Worm (Caenorhabditis elegans) whole organism, mixed stage, embryonic: ENCODE measurements around the gene msp-74.

Source experiments
- M03D4.4 ChIP-seq: sonication (generic microtip); optimal IDR thresholded peaks from 2 replicates; lab custom pipeline; 2017; ENCODE audit warnings: mild to moderate bottlenecking, missing genetic modification characterization, missing compliant biosample characterization
- ces-1 ChIP-seq: fragments of 150-350 bp; optimal IDR thresholded peaks from 2 replicates; lab custom pipeline; 2014; ENCODE audit warnings: missing biosample characterization, missing genetic modification reagents, missing genetic modification characterization
- lsy-2 ChIP-seq: fragments of 150-350 bp; optimal IDR thresholded peaks from 2 replicates; lab custom pipeline; 2014; ENCODE audit warnings: missing biosample characterization, missing genetic modification characterization
- nhr-237 ChIP-seq: fragments of 150-350 bp; optimal IDR thresholded peaks from 2 replicates; lab custom pipeline; 2014; ENCODE audit warnings: missing biosample characterization, missing genetic modification characterization
- nhr-28 ChIP-seq: fragments of 150-350 bp; optimal IDR thresholded peaks from 2 replicates; lab custom pipeline; 2014; ENCODE audit warnings: missing biosample characterization, missing genetic modification characterization
- pha-4 ChIP-seq: fragments of 150-350 bp; optimal IDR thresholded peaks from 2 replicates; lab custom pipeline; 2018; ENCODE audit warnings: missing biosample characterization, missing genetic modification reagents, missing genetic modification characterization
- snpc-4 ChIP-seq: fragments of 150-350 bp; optimal IDR thresholded peaks from 2 replicates; lab custom pipeline; 2014; ENCODE audit warnings: missing biosample characterization, missing genetic modification characterization

DNA sequence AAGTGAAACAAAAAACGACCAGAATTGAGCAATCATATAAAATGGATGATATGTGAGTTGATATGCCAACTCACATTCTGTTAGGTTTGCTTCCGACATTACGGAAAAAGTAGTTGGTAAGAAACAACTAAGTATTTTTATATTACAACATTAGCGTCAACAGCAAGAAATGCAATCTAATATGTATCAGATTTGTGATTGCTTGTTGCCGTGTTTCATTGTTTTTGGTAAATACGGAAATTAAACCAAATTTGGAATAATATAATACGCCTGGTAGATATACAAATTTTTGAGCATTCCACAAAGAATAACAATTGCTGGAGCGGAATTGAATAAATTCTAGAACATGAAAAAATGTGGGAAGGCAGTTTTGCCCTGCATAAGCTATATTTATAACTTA, 39.4 kb upstream of the msp-74 start, which contains the start of gene srb-12:
- TF ChIP-seq nhr-237 (no peak), nhr-28 (no peak), M03D4.4 (tag; lab: Kevin White, UChicago) (no peak), snpc-4 (tag; lab: Kevin White, UChicago) (no peak), ces-1 (GFP tag; lab: Kevin White, UChicago) (no peak), lsy-2 (no peak), pha-4 (tag; lab: Kevin White, UChicago) (no peak)
